Worm (Caenorhabditis elegans): ENCODE data around the gene Y69A2AR.1.

The Y69A2AR.1 gene

ce11 chrIV:2676281-2676680 is 9.4 kb downstream of the Y69A2AR.1 start, which contains the start of gene Y94H6A.3 (continued):
- TF ChIP-seq lir-1 (GFP tag; conservative IDR thresholded peaks at IDR 0.05) (peak; percentile 55; the same call in 1 of the 2 replicates), snpc-1.1 (tag; optimal IDR thresholded peaks at IDR 0.05; ENCODE audit: insufficient read depth) (no peak), ztf-18 (tag; optimal IDR thresholded peaks at IDR 0.05) (peak; percentile 96), Y53F4B.3 (GFP tag; IDR thresholded peaks at IDR 0.05) (no peak), repo-1 (tag; optimal IDR thresholded peaks at IDR 0.05) (peak; percentile 61), chd-7 (tag; optimal IDR thresholded peaks at IDR 0.05) (no peak), Y53G8AR.9 (GFP tag; conservative IDR thresholded peaks at IDR 0.05) (peak; percentile 94), egrh-3 (GFP tag; IDR thresholded peaks at IDR 0.05) (no peak), Y79H2A.3 (GFP tag; conservative IDR thresholded peaks at IDR 0.05) (no peak), ceh-27 (GFP tag; optimal IDR thresholded peaks at IDR 0.05) (peak; percentile 45), hmg-1.2 (GFP tag; IDR thresholded peaks at IDR 0.05) (peak; percentile 60; the same call in 1 of the 2 replicates), nfya-1 (tag; optimal IDR thresholded peaks at IDR 0.05; ENCODE audit: borderline replicate concordance, insufficient read depth) (no peak), ztf-26 (tag; optimal IDR thresholded peaks at IDR 0.05) (no peak), cebp-2 (GFP tag; IDR thresholded peaks at IDR 0.05) (no peak), nfyb-1 (GFP tag; IDR thresholded peaks at IDR 0.05) (peak; percentile 78), atf-7 (tag; optimal IDR thresholded peaks at IDR 0.05) (peak; percentile 17), Y56A3A.18 (GFP tag; IDR thresholded peaks at IDR 0.05) (peak; percentile 76; the same call in 1 of the 2 replicates), ekl-4 (GFP tag; IDR thresholded peaks at IDR 0.05) (peak; percentile 77), ceh-58 (GFP tag; IDR thresholded peaks at IDR 0.05) (no peak), lin-40 (tag; optimal IDR thresholded peaks at IDR 0.05) (peak; percentile 89), madf-3 (GFP tag; IDR thresholded peaks at IDR 0.05) (peak; percentile 88), B0261.1 (tag; optimal IDR thresholded peaks at IDR 0.05) (no peak), attf-6 (GFP tag; IDR thresholded peaks at IDR 0.05) (no peak), nhr-90 (tag; optimal IDR thresholded peaks at IDR 0.05) (no peak), F23B12.7 (tag; optimal IDR thresholded peaks at IDR 0.05; ENCODE audit: insufficient read depth) (peak; percentile 23), rcor-1 (GFP tag; IDR thresholded peaks at IDR 0.05) (peak; percentile 88), him-1 (tag; optimal IDR thresholded peaks at IDR 0.05) (peak; percentile 3), F55B11.4 (tag; optimal IDR thresholded peaks at IDR 0.05; ENCODE audit: borderline replicate concordance, insufficient read depth) (no peak), lag-1 (GFP tag; IDR thresholded peaks at IDR 0.05) (no peak), mel-28 (tag; optimal IDR thresholded peaks at IDR 0.05; ENCODE audit: borderline replicate concordance) (no peak), cebp-1 (GFP tag; IDR thresholded peaks at IDR 0.05) (no peak), cebp-1 (tag; optimal IDR thresholded peaks at IDR 0.05) (peak; percentile 79), D2030.7 (GFP tag; IDR thresholded peaks at IDR 0.05) (peak; percentile 67), zfh-2 (GFP tag; conservative IDR thresholded peaks at IDR 0.05) (no peak), madf-8 (GFP tag; conservative IDR thresholded peaks at IDR 0.05) (peak; percentile 36; the same call in 1 of the 2 replicates), hrde-1 (tag; optimal IDR thresholded peaks at IDR 0.05; ENCODE audit: borderline replicate concordance) (no peak), dpl-1 (GFP tag; optimal IDR thresholded peaks at IDR 0.05) (peak; percentile 88), hlh-12 (tag; optimal IDR thresholded peaks at IDR 0.05) (no peak), sea-2 (GFP tag; IDR thresholded peaks at IDR 0.05) (no peak), lin-26 (GFP tag; IDR thresholded peaks at IDR 0.05) (no peak), C06A6.2 (GFP tag; conservative IDR thresholded peaks at IDR 0.05) (peak; percentile 72), mes-4 (tag; optimal IDR thresholded peaks at IDR 0.05) (no peak), egl-44 (GFP tag; IDR thresholded peaks at IDR 0.05) (no peak), nhr-27 (tag; optimal IDR thresholded peaks at IDR 0.05) (no peak), K11D2.4 (GFP tag; IDR thresholded peaks at IDR 0.05) (peak; percentile 86), T26A5.8 (tag; optimal IDR thresholded peaks at IDR 0.05) (no peak), tbp1 (GFP tag; optimal IDR thresholded peaks at IDR 0.05) (peak; percentile 59), snpc-1.3 (tag; optimal IDR thresholded peaks at IDR 0.05; ENCODE audit: insufficient read depth) (peak; percentile 26), unc-62 (GFP tag; optimal IDR thresholded peaks at IDR 0.05) (no peak)

Data from whole organism, young adult.